Worm (Caenorhabditis elegans): ENCODE results near the gene lury-1.

lury-1 gene

DNA sequence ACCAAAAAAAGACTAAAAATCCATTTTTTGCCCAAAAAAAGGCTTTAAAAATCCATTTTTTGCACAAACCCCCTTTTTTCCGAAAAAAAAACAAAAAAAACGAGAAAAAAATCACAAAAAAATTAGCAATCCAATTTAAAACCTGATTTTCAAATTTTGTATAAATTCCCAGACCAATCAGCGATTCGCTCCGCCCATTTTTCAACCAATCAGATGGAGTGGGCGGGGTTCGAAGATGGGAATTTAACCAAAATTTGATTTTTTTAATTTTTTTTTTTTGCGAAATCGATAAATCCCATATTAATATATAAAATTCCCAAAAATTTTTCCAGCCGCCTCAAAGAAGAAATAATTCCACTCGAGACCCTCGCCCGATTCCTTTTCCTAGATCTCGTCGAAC, 35.2 kb downstream of the lury-1 start:
- TF ChIP-seq nfya-1 (tag; optimal IDR thresholded peaks at IDR 0.05; ENCODE audit: insufficient read depth) = peak; percentile 63
- no peak for TF ChIP-seq nhr-77 (tag; optimal IDR thresholded peaks at IDR 0.05)

DNA sequence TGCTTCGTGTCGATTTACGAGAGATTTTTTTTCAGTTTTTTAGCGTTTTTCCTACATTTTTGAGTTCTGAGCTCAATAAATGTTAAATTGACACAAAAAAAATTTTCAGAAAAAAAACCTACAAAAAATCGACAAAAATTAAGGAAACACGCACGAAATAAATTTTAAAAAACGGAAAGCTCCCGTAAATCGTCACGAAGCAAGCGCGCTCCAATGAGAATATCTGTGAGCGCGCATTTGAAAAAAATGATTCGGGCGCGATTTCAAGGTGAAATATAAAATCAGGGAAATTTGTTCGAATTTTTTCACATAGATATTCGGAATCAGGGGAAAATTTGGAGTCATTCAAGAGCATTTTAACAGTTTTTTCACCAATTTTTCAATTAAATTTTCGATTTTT, 37.0 kb downstream of the lury-1 start:
- TF ChIP-seq mml-1 (tag; optimal IDR thresholded peaks at IDR 0.05) (no peak), pha-4 (tag; optimal IDR thresholded peaks at IDR 0.05) (no peak), unc-39 (tag; optimal IDR thresholded peaks at IDR 0.05) (no peak), nhr-237 (tag; optimal IDR thresholded peaks at IDR 0.05) (no peak), lsy-12 (tag; optimal IDR thresholded peaks at IDR 0.05) (no peak), sea-2 (GFP tag; optimal IDR thresholded peaks at IDR 0.05) (no peak), ceh-16 (tag; optimal IDR thresholded peaks at IDR 0.05) (no peak), nhr-77 (tag; optimal IDR thresholded peaks at IDR 0.05) (no peak), ZK546.5 (tag; optimal IDR thresholded peaks at IDR 0.05) (no peak), daf-12 (tag; optimal IDR thresholded peaks at IDR 0.05) (no peak), snpc-4 (tag; optimal IDR thresholded peaks at IDR 0.05) (no peak), hmg-11 (tag; optimal IDR thresholded peaks at IDR 0.05) (no peak)

DNA sequence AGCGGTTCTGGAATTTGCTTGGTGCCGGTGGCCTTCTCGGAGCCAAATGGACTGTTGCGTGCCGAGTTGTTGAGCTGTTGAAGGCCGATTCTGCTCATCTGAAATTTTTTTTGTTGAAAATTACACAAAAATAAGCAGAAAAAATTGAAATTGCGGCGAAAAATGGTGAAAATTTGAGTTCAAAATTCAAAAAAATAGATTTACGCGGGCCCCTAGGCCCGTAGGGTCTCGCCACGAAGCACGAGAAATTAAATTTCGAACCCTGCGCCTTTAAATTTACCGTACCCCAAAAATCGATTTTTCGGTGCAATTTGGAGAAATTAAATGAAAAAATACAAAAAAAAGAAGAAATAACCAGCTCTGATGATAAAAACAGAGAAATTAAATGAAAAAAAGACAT, 39.0 kb downstream of the lury-1 start, which contains the start of gene gmn-1:
gmn-1 (minus strand) TSS at position 98 of the 400 bp plus-strand sequence.
- no peak for TF ChIP-seq nfya-1 (tag; optimal IDR thresholded peaks at IDR 0.05; ENCODE audit: insufficient read depth)

DNA sequence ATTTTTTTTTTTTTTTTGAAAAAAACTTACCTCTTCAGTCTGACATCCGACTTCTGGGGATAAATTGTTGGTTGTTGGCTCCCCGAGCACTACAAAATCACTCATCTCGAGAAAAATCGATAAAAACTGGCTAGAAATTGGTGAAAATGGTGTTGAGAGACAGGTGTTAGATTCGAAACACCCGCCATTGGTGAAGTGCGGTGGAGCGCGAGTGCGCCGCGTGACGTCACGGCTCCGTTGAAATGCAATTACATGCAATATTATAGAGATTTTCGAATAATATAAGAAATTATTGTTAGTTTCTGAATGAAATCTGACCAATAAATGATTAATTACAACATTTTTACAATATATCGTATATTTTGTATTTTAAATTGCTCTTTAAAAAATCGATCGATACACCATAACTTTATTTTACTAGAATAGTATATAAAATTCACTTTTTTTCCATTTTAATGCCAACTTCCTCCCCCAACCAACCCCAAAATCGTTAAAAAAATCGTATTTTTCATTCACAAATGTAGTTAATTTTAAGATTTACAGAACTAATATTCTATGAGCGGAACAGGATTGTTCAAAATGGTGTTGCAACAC, 40.0 kb downstream of the lury-1 start, which contains the start of the genes Y75B8A.18 and Y75B8A.19:
Y75B8A.18 (minus strand) TSS at position 142 of the 594 bp plus-strand sequence.
Y75B8A.19 (plus strand) TSS at position 544 of the 594 bp plus-strand sequence.
- TF ChIP-seq unc-62 (GFP tag; optimal IDR thresholded peaks at IDR 0.05) (no peak), lin-39 (tag; optimal IDR thresholded peaks at IDR 0.05) (peak; percentile 66), nhr-25 (tag; optimal IDR thresholded peaks at IDR 0.05) (peak; percentile 10), pha-4 (tag; optimal IDR thresholded peaks at IDR 0.05) (peak; percentile 67), elt-1 (tag; optimal IDR thresholded peaks at IDR 0.05) (no peak), hmg-11 (tag; optimal IDR thresholded peaks at IDR 0.05) (peak; percentile 16), tbx-2 (tag; optimal IDR thresholded peaks at IDR 0.05) (no peak), lin-15B (tag; optimal IDR thresholded peaks at IDR 0.05) (peak; percentile 79), fkh-10 (GFP tag; optimal IDR thresholded peaks at IDR 0.05) (peak; percentile 55), nhr-76 (tag; optimal IDR thresholded peaks at IDR 0.05) (no peak), egl-5 (tag; optimal IDR thresholded peaks at IDR 0.05) (peak; percentile 13), mml-1 (tag; optimal IDR thresholded peaks at IDR 0.05) (no peak), ceh-28 (tag; optimal IDR thresholded peaks at IDR 0.05) (no peak), mdl-1 (tag; optimal IDR thresholded peaks at IDR 0.05) (no peak), nfya-1 (tag; optimal IDR thresholded peaks at IDR 0.05; ENCODE audit: insufficient read depth) (peak; percentile 87), ztf-11 (tag; optimal IDR thresholded peaks at IDR 0.05) (no peak)

DNA sequence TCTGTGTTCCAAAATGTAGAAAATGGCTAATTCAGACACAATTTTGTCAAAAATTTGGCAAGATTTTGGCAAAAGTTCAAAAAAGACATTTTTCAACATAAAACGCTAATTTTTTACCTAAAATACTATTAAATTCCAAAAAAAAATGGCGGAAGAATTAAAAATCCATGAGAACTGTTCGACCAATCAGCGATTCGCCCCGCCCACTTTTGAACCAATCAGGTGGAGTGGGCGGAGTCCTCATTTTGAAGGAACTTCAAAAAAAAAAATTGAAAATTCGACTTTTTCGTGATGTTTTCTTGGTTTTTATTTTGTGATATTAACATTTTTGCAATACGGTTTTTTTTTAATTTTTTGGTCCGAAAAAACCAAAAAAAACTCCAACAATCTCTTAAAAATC, 41.7 kb downstream of the lury-1 start:
- peak; percentile 88 for TF ChIP-seq nfya-1 (tag; optimal IDR thresholded peaks at IDR 0.05; ENCODE audit: insufficient read depth)
- TF ChIP-seq sea-2 (GFP tag; optimal IDR thresholded peaks at IDR 0.05) = no peak

DNA sequence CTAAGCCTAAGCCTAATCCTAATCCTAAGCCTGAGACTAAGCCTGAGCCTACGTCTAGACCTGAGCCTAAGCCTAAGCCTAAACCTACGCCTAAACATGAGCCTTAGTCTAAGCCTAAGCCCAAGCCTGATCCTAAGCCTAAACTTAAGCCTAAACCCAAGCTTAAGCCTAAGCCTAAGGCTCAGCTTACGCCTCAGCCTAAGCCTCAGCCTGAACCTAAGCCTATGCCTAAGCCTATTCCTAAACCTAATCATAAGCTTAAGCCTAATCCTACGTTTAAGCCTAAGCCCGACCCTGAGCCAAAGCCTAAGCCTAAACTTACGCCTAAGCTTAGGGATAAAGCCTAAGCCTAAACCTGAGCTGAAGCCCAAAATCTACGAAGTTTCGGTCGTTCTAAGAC, 44.0 kb downstream of the lury-1 start:
- TF ChIP-seq lsy-12 (tag; optimal IDR thresholded peaks at IDR 0.05) (no peak), nhr-43 (tag; optimal IDR thresholded peaks at IDR 0.05; ENCODE audit: poor library complexity, severe bottlenecking) (no peak), snpc-4 (tag; optimal IDR thresholded peaks at IDR 0.05) (no peak), mdl-1 (tag; optimal IDR thresholded peaks at IDR 0.05) (no peak), hmg-11 (tag; optimal IDR thresholded peaks at IDR 0.05) (no peak), ZK546.5 (tag; optimal IDR thresholded peaks at IDR 0.05) (no peak), ama-1 (optimal IDR thresholded peaks at IDR 0.05) (no peak), lin-39 (tag; optimal IDR thresholded peaks at IDR 0.05) (no peak), daf-12 (tag; optimal IDR thresholded peaks at IDR 0.05) (no peak), lin-15B (tag; optimal IDR thresholded peaks at IDR 0.05) (no peak), ztf-11 (tag; optimal IDR thresholded peaks at IDR 0.05) (no peak), nhr-76 (tag; optimal IDR thresholded peaks at IDR 0.05) (no peak), skn-1 (tag; optimal IDR thresholded peaks at IDR 0.05) (no peak), nhr-237 (tag; optimal IDR thresholded peaks at IDR 0.05) (no peak), nhr-12 (tag; optimal IDR thresholded peaks at IDR 0.05) (no peak), egl-5 (tag; optimal IDR thresholded peaks at IDR 0.05) (no peak), pqm-1 (tag; optimal IDR thresholded peaks at IDR 0.05) (no peak)
